Worm (Caenorhabditis elegans) whole organism, L4 larva: ENCODE data around the gene unc-5.
A peak's percentile ranks its signal among the peaks of the same experiment; 100 is the strongest.

Source experiments
- D1046.2 ChIP-seq: fragments of 200-800 bp; sonication (Bioruptor generic); IDR thresholded peaks from 2 replicates; pipeline ENCODE4 v1.3.6; 2022; ENCODE audit warnings: missing genetic modification characterization, missing compliant biosample characterization
- Y105C5A.15 ChIP-seq: fragments of 200-800 bp; sonication (Bioruptor generic); IDR thresholded peaks from 2 replicates; pipeline ENCODE4 v1.3.6; 2022; ENCODE audit warnings: missing genetic modification characterization, missing compliant biosample characterization
- ZK337.2 ChIP-seq: fragments of 200-800 bp; sonication (Bioruptor generic); IDR thresholded peaks from 2 replicates; pipeline ENCODE4 v1.3.6; 2022; ENCODE audit warnings: missing genetic modification reagents, missing genetic modification characterization, missing compliant biosample characterization
- aha-1 ChIP-seq: fragments of 150-350 bp; peaks from one replicate; lab custom pipeline; 2014; ENCODE audit warnings: missing biosample characterization, missing genetic modification characterization
- aly-2 ChIP-seq: sonication (generic microtip); optimal IDR thresholded peaks from 2 replicates; lab custom pipeline; 2018; ENCODE audit warnings: missing biosample characterization, missing genetic modification characterization
- ama-1 ChIP-seq: fragments of 150-350 bp; optimal IDR thresholded peaks from 2 replicates; lab custom pipeline; 2014; ENCODE audit warnings: inconsistent platforms, mixed read lengths
- ceh-20 ChIP-seq: fragments of 200-800 bp; sonication (Bioruptor generic); IDR thresholded peaks from 2 replicates; pipeline ENCODE4 v1.3.6; 2022; ENCODE audit warnings: missing genetic modification reagents, missing genetic modification characterization, missing compliant biosample characterization
- ceh-32 ChIP-seq: sonication (generic microtip); optimal IDR thresholded peaks from 2 replicates; lab custom pipeline; 2016; ENCODE audit warnings: mild to moderate bottlenecking, missing genetic modification characterization, missing compliant biosample characterization; ENCODE audit not compliant: poor library complexity
- cey-2 ChIP-seq: sonication (generic microtip); optimal IDR thresholded peaks from 3 replicates; lab custom pipeline; 2017; ENCODE audit warnings: missing genetic modification characterization, mild to moderate bottlenecking, missing compliant biosample characterization, antibody characterized with exemption, borderline replicate concordance; ENCODE audit not compliant: insufficient read depth
- dpl-1 ChIP-seq: fragments of 150-350 bp; optimal IDR thresholded peaks from 2 replicates; lab custom pipeline; 2014; ENCODE audit warnings: missing biosample characterization, missing genetic modification reagents, missing genetic modification characterization
- duxl-1 ChIP-seq: sonication (generic microtip); optimal IDR thresholded peaks from 2 replicates; lab custom pipeline; 2016; ENCODE audit warnings: mild to moderate bottlenecking, missing genetic modification characterization, moderate library complexity, missing compliant biosample characterization; ENCODE audit not compliant: poor library complexity
- dve-1 ChIP-seq: sonication (generic microtip); optimal IDR thresholded peaks from 2 replicates; lab custom pipeline; 2017; ENCODE audit warnings: antibody characterized with exemption, mild to moderate bottlenecking, missing genetic modification characterization, missing compliant biosample characterization; ENCODE audit not compliant: insufficient read depth
- fkh-10 ChIP-seq: fragments of 150-350 bp; optimal IDR thresholded peaks from 2 replicates; lab custom pipeline; 2014; ENCODE audit warnings: missing biosample characterization, missing genetic modification reagents, missing genetic modification characterization
- fos-1 ChIP-seq: fragments of 150-350 bp; optimal IDR thresholded peaks from 2 replicates; lab custom pipeline; 2014; ENCODE audit warnings: missing biosample characterization, missing genetic modification characterization
- hif-1 ChIP-seq, 2 experiments: sonication (generic microtip); optimal IDR thresholded peaks; 2 replicates each; lab custom pipeline; 2016 to 2017; ENCODE audit warnings: missing compliant biosample characterization in 2 of 2, missing genetic modification characterization in 2 of 2, missing genetic modification reagents in 2 of 2, missing genotype in 2 of 2, mild to moderate bottlenecking in 1 of 2
- hlh-11 ChIP-seq: fragments of 200-800 bp; sonication (Bioruptor generic); optimal IDR thresholded peaks from 2 replicates; lab custom pipeline; 2018; ENCODE audit warnings: mild to moderate bottlenecking, missing genetic modification characterization, missing compliant biosample characterization
- hlh-30 ChIP-seq: sonication (generic microtip); optimal IDR thresholded peaks from 2 replicates; lab custom pipeline; 2017; ENCODE audit warnings: antibody characterized with exemption, mild to moderate bottlenecking, missing genetic modification characterization, missing compliant biosample characterization; ENCODE audit not compliant: insufficient read depth
- hmg-1.1 ChIP-seq: fragments of 200-800 bp; sonication (Bioruptor generic); IDR thresholded peaks from 2 replicates; pipeline ENCODE4 v1.3.6; 2022; ENCODE audit warnings: missing genetic modification reagents, missing genetic modification characterization, missing compliant biosample characterization
- lin-13 ChIP-seq: fragments of 150-350 bp; optimal IDR thresholded peaks from 2 replicates; lab custom pipeline; 2014; ENCODE audit warnings: missing biosample characterization, missing genetic modification reagents, missing genetic modification characterization
- lin-38 ChIP-seq: fragments of 200-800 bp; sonication (Bioruptor generic); IDR thresholded peaks from 2 replicates; pipeline ENCODE4 v1.3.6; 2022; ENCODE audit warnings: missing genetic modification reagents, missing genetic modification characterization, missing compliant biosample characterization
- lin-39 ChIP-seq: fragments of 150-350 bp; optimal IDR thresholded peaks from 2 replicates; lab custom pipeline; 2014; ENCODE audit warnings: missing biosample characterization, missing genetic modification reagents, missing genetic modification characterization
- lsy-2 ChIP-seq, 2 experiments: fragments of 150-350 bp in 1 of 2; sonication (generic microtip) in 1 of 2; optimal IDR thresholded peaks; 2 replicates each; lab custom pipeline; 2014 to 2017; ENCODE audit warnings: missing biosample characterization in 2 of 2, missing genetic modification characterization in 2 of 2
- madf-9 ChIP-seq: fragments of 200-800 bp; sonication (Bioruptor generic); conservative IDR thresholded peaks from 2 replicates; pipeline ENCODE4 v1.3.6; 2022; ENCODE audit warnings: missing genetic modification reagents, missing genetic modification characterization, missing compliant biosample characterization
- mep-1 ChIP-seq: fragments of 150-350 bp; sonication (generic microtip); optimal IDR thresholded peaks from 3 replicates; lab custom pipeline; 2014; ENCODE audit warnings: missing biosample characterization, missing genetic modification characterization
- mes-2 ChIP-seq: sonication (generic microtip); optimal IDR thresholded peaks from 2 replicates; lab custom pipeline; 2016; ENCODE audit warnings: missing genotype, mild to moderate bottlenecking, missing genetic modification characterization, missing compliant biosample characterization; ENCODE audit not compliant: poor library complexity, severe bottlenecking
- mxl-3 ChIP-seq: fragments of 200-800 bp; sonication (Bioruptor generic); optimal IDR thresholded peaks from 2 replicates; lab custom pipeline; 2018; ENCODE audit warnings: mild to moderate bottlenecking, missing genetic modification characterization, missing compliant biosample characterization
- nhr-25 ChIP-seq: sonication (generic microtip); optimal IDR thresholded peaks from 2 replicates; lab custom pipeline; 2017; ENCODE audit warnings: missing genetic modification characterization, mild to moderate bottlenecking, missing compliant biosample characterization, antibody characterized with exemption, moderate library complexity, borderline replicate concordance; ENCODE audit not compliant: insufficient read depth
- pha-4 ChIP-seq, 2 experiments: fragments of 150-350 bp in 1 of 2; fragments of 200-800 bp in 1 of 2; sonication (Bioruptor generic) in 1 of 2; IDR thresholded peaks in 1 of 2; optimal IDR thresholded peaks in 1 of 2; 2 replicates each; pipeline versions ENCODE4 v1.3.6 to Lab custom; 2014 to 2022; ENCODE audit warnings: missing genetic modification characterization in 2 of 2, missing genetic modification reagents in 2 of 2, missing biosample characterization in 1 of 2, missing compliant biosample characterization in 1 of 2
- pqm-1 ChIP-seq: sonication (generic microtip); optimal IDR thresholded peaks from 2 replicates; lab custom pipeline; 2017; ENCODE audit warnings: missing biosample characterization, missing genetic modification characterization
- rbr-2 ChIP-seq: sonication (generic microtip); optimal IDR thresholded peaks from 2 replicates; lab custom pipeline; 2016; ENCODE audit warnings: missing genotype, missing genetic modification characterization, missing compliant biosample characterization
- skn-1 ChIP-seq: fragments of 150-350 bp; optimal IDR thresholded peaks from 2 replicates; lab custom pipeline; 2014; ENCODE audit warnings: missing biosample characterization, missing genetic modification characterization
- snpc-4 ChIP-seq: fragments of 150-350 bp; optimal IDR thresholded peaks from 2 replicates; lab custom pipeline; 2014; ENCODE audit warnings: missing biosample characterization, missing genetic modification characterization
- tra-1 ChIP-seq: fragments of 200-800 bp; sonication (Bioruptor generic); IDR thresholded peaks from 2 replicates; pipeline ENCODE4 v1.3.6; 2022; ENCODE audit warnings: missing genetic modification reagents, missing genetic modification characterization, missing compliant biosample characterization
- unc-62 ChIP-seq, 3 experiments: fragments of 150-350 bp in 1 of 3; sonication (generic microtip); optimal IDR thresholded peaks in 2 of 3; peaks in 1 of 3; 1 replicate in 1 of 3; 2 replicates in 2 of 3; lab custom pipeline; 2014 to 2017; ENCODE audit warnings: missing biosample characterization in 3 of 3, missing genetic modification characterization in 3 of 3, missing genetic modification reagents in 3 of 3, missing genotype in 1 of 3
- vab-7 ChIP-seq: fragments of 200-800 bp; sonication (Bioruptor generic); IDR thresholded peaks from 2 replicates; pipeline ENCODE4 v1.3.6; 2022; ENCODE audit warnings: missing genetic modification reagents, missing genetic modification characterization, missing compliant biosample characterization
- zip-2 ChIP-seq: fragments of 150-350 bp; optimal IDR thresholded peaks from 2 replicates; lab custom pipeline; 2014; ENCODE audit warnings: missing biosample characterization, missing genetic modification characterization

Gene unc-5

DNA sequence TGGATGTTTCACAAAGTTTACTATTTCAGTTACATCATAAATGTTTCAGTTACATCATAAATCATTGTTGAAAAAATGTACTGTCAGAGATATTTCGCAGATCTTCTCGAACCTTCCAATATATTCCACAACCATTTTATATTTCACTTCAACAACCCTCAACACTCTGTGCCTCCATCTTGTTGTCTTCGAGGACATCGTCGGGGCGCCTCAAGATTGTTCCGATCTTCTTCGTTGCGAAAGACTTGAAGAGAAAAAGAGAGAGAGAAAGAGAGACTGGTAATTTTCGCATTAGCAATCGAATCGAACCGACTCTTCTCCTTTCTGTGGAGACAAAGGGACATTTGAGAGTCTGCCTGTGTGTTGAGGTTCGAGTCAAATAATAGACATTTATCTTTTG, 35.1 kb upstream of the unc-5 start:
- TF ChIP-seq nhr-25 (tag; lab: Kevin White, UChicago) (peak; percentile 75), unc-62 (GFP tag; optimal IDR thresholded peaks at IDR 0.05 in 1 of 2; lab: Kevin White, UChicago) (peak in 1 of 2 experiments; percentile 4), unc-62 (tag; optimal IDR thresholded peaks at IDR 0.05; lab: Kevin White, UChicago) (no peak), fos-1 (tag; lab: Kevin White, UChicago) (no peak), tra-1 (no peak), pqm-1 (tag; lab: Kevin White, UChicago) (no peak)

DNA sequence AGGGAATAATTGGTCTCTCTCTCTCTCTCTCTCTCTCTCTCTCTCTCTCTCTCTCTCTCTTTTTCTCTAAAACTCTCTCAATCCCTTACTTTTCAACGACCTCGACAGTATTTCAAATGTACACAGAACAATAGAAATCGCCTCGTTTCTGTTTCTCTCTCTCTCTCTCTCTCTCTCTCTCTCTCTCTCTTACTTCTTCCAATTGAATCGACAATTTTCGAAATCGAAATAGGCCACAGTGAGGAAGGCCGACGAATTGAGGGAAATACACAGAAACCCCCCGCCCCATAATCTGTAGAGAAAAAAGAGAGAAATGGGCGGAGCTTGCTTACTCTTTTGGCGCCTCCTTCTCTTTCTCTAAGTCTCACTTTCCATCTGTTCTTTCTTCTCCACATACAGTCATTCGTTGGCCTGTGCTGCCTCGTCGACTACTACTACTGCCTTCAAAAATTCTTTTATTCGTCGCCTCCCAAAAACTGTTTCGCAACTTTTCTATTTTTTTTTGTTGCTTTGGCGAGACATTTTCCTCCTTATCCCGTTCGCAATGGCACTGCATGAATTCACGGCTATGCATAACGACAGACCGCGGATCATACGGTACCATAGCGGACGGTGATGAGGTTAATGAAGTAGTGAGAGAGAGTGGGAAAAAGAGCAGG, 33.5 kb upstream of the unc-5 start:
- TF ChIP-seq aha-1 (tag; lab: Kevin White, UChicago) (no peak), ama-1 (peak; percentile 68), snpc-4 (tag; lab: Kevin White, UChicago) (no peak), Y105C5A.15 (no peak), mep-1 (tag; lab: Kevin White, UChicago) (peak; percentile 51), fkh-10 (GFP tag; lab: Kevin White, UChicago) (no peak), mxl-3 (GFP tag; lab: Kevin White, UChicago) (no peak), lsy-2 (tag; optimal IDR thresholded peaks at IDR 0.05; lab: Kevin White, UChicago) (peak in 1 of 2 experiments; percentile 19), lin-39 (tag; lab: Kevin White, UChicago) (no peak), duxl-1 (no peak), nhr-25 (tag; lab: Kevin White, UChicago) (peak; percentile 68)

DNA sequence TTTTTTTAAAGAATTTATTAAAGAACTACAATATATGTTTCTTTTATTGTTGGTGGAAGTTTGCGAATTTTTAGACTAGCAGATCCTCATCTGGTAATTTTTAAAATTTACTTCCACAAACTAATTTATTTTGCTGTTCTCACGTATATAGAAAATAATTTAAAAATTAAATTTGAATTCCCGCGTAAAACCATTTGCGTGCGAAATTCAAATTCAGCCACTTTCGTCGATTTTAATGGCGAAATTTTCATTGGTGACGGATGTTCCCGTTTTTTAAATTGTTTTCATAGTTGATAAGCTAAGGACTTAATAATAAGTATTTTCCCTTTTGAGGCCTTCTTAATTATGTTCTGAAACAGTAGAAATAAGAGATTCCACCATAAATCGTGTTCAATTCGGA, 32.9 kb upstream of the unc-5 start:
- TF ChIP-seq dpl-1 (peak; percentile 28), ceh-32 (tag; lab: Kevin White, UChicago) (no peak)

DNA sequence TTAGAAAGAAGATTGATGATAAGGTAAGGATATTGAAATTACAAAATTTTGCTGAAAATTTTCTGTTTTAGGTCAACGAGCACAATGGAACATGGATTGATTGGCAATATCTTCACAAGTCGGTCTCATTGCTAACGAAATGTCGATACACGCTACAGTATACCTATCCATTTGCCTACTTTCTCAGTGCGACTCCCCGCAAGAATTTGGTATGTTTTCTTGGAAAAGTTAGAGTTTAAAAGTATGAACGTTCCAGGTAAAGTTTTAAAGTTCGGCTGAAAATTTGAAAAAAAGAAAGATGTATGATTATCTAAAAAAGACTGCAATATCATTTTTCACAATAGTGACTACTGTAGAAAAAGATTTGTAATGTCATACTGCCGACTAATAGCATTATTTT, 26.0 kb upstream of the unc-5 start:
- TF ChIP-seq dve-1 (tag; lab: Kevin White, UChicago) (no peak), D1046.2 (no peak), skn-1 (tag; lab: Kevin White, UChicago) (no peak), hlh-11 (tag; lab: Kevin White, UChicago) (no peak), unc-62 (GFP tag; optimal IDR thresholded peaks at IDR 0.05 in 1 of 2; lab: Kevin White, UChicago) (peak in 1 of 2 experiments; percentile 95), unc-62 (tag; optimal IDR thresholded peaks at IDR 0.05; lab: Kevin White, UChicago) (no peak)

DNA sequence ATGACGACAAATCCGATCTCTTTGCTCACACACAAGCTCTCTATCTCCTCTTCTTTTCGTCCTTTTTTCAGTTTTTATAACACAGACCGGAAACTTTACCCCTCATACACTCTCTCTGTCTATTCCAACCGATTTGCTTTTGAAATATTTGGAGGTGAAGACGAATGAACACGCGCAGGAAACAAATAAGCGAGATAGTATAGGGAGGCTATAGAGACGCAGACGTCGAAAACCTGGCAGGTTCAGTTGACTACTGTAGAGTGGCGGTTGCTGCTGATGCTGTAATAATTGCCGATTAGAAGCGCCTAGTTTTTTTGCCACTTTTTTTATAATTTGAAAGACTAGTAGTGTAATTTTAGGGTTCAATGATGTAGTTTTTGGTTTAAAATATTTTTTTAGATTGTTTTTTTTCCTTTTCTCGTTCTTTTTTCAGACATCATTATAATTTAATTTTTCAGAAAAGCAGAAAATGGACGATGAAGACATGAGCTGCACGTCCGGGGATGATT, 22.6 kb upstream of the unc-5 start, which contains the start of gene ari-2:
Gene ari-2 (plus strand): TSS at position 459 of the 509 bp plus-strand sequence.
- TF ChIP-seq aly-2 (tag; lab: Kevin White, UChicago) = no peak
- TF ChIP-seq lsy-2 (tag; optimal IDR thresholded peaks at IDR 0.05; lab: Kevin White, UChicago) = peak in 1 of 2 experiments; percentile 39
- TF ChIP-seq ZK337.2 (GFP tag; lab: Robert Waterston, UW) = no peak
- TF ChIP-seq hlh-11 (tag; lab: Kevin White, UChicago) = peak; percentile 7
- TF ChIP-seq hlh-30 = peak; percentile 5
- TF ChIP-seq lin-38 (GFP tag; lab: Robert Waterston, UW) = peak; percentile 39; the same call in 1 of the 2 replicates
- TF ChIP-seq hmg-1.1 = peak; percentile 75
- no peak for TF ChIP-seq vab-7 (GFP tag; lab: Robert Waterston, UW)
- TF ChIP-seq, all 104 proteins: peak for 5

DNA sequence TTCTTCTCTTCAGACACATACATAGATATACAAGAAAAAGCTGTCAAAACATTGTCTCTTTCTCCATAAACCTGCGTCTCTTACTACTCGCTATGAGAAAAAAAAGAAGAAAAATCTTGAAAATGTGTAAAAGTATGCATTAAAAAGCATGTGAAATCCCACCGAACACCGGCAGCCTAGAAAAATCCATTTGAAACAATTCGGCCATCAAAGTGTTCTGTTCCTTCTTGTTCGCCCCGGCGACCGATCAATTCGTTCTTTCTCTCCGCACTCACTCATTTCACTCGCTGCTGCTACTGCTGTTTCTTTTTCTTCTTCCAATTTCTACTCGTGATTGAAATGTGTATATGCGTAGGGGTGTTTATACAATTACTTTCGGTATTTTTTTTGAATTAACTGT, 20.7 kb upstream of the unc-5 start:
- TF ChIP-seq lin-13 (GFP tag; lab: Kevin White, UChicago) (no peak), pqm-1 (tag; lab: Kevin White, UChicago) (peak; percentile 47), ceh-20 (GFP tag; lab: Robert Waterston, UW) (0 out of 2 replicates have a peak, but pooled peaks have one; percentile 9), madf-9 (GFP tag; lab: Robert Waterston, UW) (no peak), mep-1 (tag; lab: Kevin White, UChicago) (peak; percentile 47), fkh-10 (GFP tag; lab: Kevin White, UChicago) (peak; percentile 49), pha-4 (GFP tag; IDR thresholded peaks at IDR 0.05; lab: Robert Waterston, UW) (no peak), pha-4 (tag; optimal IDR thresholded peaks at IDR 0.05; lab: Kevin White, UChicago) (peak; percentile 32), cey-2 (tag; lab: Kevin White, UChicago) (peak; percentile 26), aha-1 (tag; lab: Kevin White, UChicago) (peak; percentile 81), dpl-1 (peak; percentile 18), zip-2 (tag; lab: Kevin White, UChicago) (no peak), mes-2 (tag; lab: Kevin White, UChicago) (peak; percentile 90), hif-1 (tag; optimal IDR thresholded peaks at IDR 0.05; lab: Kevin White, UChicago) (peak in 1 of 2 experiments; percentile 68), rbr-2 (peak; percentile 50), dve-1 (tag; lab: Kevin White, UChicago) (peak; percentile 65)
